Fruit fly (Drosophila melanogaster) whole organism, pupa: Measurements from ENCODE around the gene CG14866.

ENCODE experiments used
- CG12605 ChIP-seq: fragments of 200-800 bp; sonication (Bioruptor generic); IDR thresholded peaks from 2 replicates; pipeline ENCODE4 v1.3.6; 2022; ENCODE audit warnings: missing biosample characterization, missing genetic modification characterization
- CG13204 ChIP-seq: fragments of 200-800 bp; sonication (Bioruptor generic); optimal IDR thresholded peaks from 2 replicates; lab custom pipeline; 2018; ENCODE audit warnings: missing biosample characterization, mild to moderate bottlenecking, missing genetic modification characterization, moderate library complexity
- CG34367 ChIP-seq: fragments of 200-800 bp; sonication (Bioruptor generic); optimal IDR thresholded peaks from 2 replicates; lab custom pipeline; 2018; ENCODE audit warnings: missing biosample characterization, mild to moderate bottlenecking, missing genetic modification characterization
- CG4496 ChIP-seq: fragments of 200-800 bp; sonication (Bioruptor generic); IDR thresholded peaks from 3 replicates; pipeline ENCODE4 v1.3.6; 2022; ENCODE audit warnings: missing biosample characterization, missing genetic modification characterization
- CG8159 ChIP-seq: fragments of 200-800 bp; sonication (Bioruptor generic); optimal IDR thresholded peaks from 3 replicates; lab custom pipeline; 2018; ENCODE audit warnings: missing biosample characterization, mild to moderate bottlenecking, missing genetic modification characterization, moderate library complexity
- CG8301 ChIP-seq: fragments of 200-800 bp; sonication (Bioruptor generic); optimal IDR thresholded peaks from 2 replicates; lab custom pipeline; 2018; ENCODE audit warnings: missing biosample characterization, mild to moderate bottlenecking, missing genetic modification characterization
- CG9948 ChIP-seq: fragments of 200-800 bp; sonication (Bioruptor generic); optimal IDR thresholded peaks from 2 replicates; lab custom pipeline; 2018; ENCODE audit warnings: missing biosample characterization, mild to moderate bottlenecking, missing genetic modification characterization, moderate library complexity
- EcR ChIP-seq: fragments of 200-800 bp; sonication (Bioruptor generic); optimal IDR thresholded peaks from 3 replicates; lab custom pipeline; 2019; ENCODE audit warnings: missing biosample characterization, missing genetic modification characterization, mild to moderate bottlenecking, moderate library complexity, missing genetic modification reagents
- Pif1A ChIP-seq: fragments of 200-800 bp; sonication (Bioruptor generic); optimal IDR thresholded peaks from 3 replicates; lab custom pipeline; 2016; ENCODE audit warnings: missing biosample characterization, missing genetic modification characterization
- Pif1B ChIP-seq: fragments of 200-800 bp; sonication (Bioruptor generic); optimal IDR thresholded peaks from 3 replicates; lab custom pipeline; 2016; ENCODE audit warnings: missing biosample characterization, missing genetic modification characterization
- Snoo ChIP-seq: fragments of 200-800 bp; sonication (Bioruptor generic); optimal IDR thresholded peaks from 3 replicates; lab custom pipeline; 2017; ENCODE audit warnings: missing biosample characterization, mild to moderate bottlenecking, missing genetic modification characterization, inconsistent platforms
- fd96Ca ChIP-seq: fragments of 200-800 bp; sonication (Bioruptor generic); IDR thresholded peaks from 3 replicates; pipeline ENCODE4 v1.3.6; 2022; ENCODE audit warnings: missing biosample characterization, missing genetic modification characterization
- rn ChIP-seq: fragments of 200-800 bp; sonication (Bioruptor generic); IDR thresholded peaks from 2 replicates; pipeline ENCODE4 v1.3.6; 2022; ENCODE audit warnings: missing biosample characterization, missing genetic modification characterization

DNA sequence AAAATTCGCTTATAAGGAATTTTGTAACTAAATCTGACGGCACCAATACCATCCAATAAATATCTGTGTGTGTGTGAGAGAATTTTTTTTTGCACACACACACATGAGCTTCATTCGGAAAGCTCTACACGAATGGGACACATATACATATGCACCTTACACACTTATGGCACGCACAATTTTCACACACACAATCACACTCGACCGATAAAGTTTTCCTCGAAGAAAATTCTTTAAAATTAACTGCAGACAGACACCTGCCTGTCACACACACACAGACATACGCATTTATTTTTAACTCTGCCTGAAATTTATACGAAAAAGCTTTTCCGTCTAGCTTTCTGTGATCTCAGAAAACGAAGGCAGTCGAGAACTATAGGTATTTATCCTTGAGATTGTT, 5.6 kb upstream of the CG14866 start:
- TF ChIP-seq EcR (GFP tag; lab: Kevin White, UChicago) (no peak), CG9948 (tag; lab: Kevin White, UChicago) (no peak), rn (no peak), CG4496 (no peak), Pif1A (GFP tag; lab: Kevin White, UChicago) (no peak), fd96Ca (GFP tag; lab: Robert Waterston, UW) (no peak), CG13204 (no peak), Snoo (tag; lab: Kevin White, UChicago) (no peak), CG34367 (no peak), CG8301 (tag; lab: Kevin White, UChicago) (no peak), CG12605 (GFP tag; lab: Robert Waterston, UW) (no peak), Pif1B (GFP tag; lab: Kevin White, UChicago) (no peak), CG8159 (tag; lab: Kevin White, UChicago) (no peak)
